Fruit fly (Drosophila melanogaster) whole organism, adult: ENCODE data around the gene p38b.

Experiments used
- CG11617 ChIP-seq: fragments of 200-800 bp; sonication (Bioruptor generic); optimal IDR thresholded peaks from 2 replicates; lab custom pipeline; 2017; ENCODE audit warnings: mild to moderate bottlenecking, missing biosample characterization, missing genetic modification reagents, missing genetic modification characterization
- CG14711 ChIP-seq: fragments of 200-800 bp; sonication (Bioruptor generic); optimal IDR thresholded peaks from 2 replicates; lab custom pipeline; 2018; ENCODE audit warnings: missing biosample characterization, mild to moderate bottlenecking, missing genetic modification characterization, moderate library complexity
- CG33017 ChIP-seq: fragments of 200-800 bp; sonication (Bioruptor generic); optimal IDR thresholded peaks from 2 replicates; lab custom pipeline; 2018; ENCODE audit warnings: missing biosample characterization, mild to moderate bottlenecking, missing genetic modification characterization, moderate library complexity
- CG5204 ChIP-seq: fragments of 200-800 bp; sonication (Bioruptor generic); optimal IDR thresholded peaks from 2 replicates; lab custom pipeline; 2016; ENCODE audit warnings: missing biosample characterization, missing genetic modification characterization
- CG7045 ChIP-seq: fragments of 200-800 bp; sonication (Bioruptor generic); optimal IDR thresholded peaks from 2 replicates; lab custom pipeline; 2017; ENCODE audit warnings: missing biosample characterization, mild to moderate bottlenecking, missing genetic modification characterization
- CG7101 ChIP-seq: fragments of 200-800 bp; sonication (Bioruptor generic); optimal IDR thresholded peaks from 2 replicates; lab custom pipeline; 2018; ENCODE audit warnings: missing biosample characterization, mild to moderate bottlenecking, missing genetic modification characterization, moderate library complexity
- Clk ChIP-seq: fragments of 200-800 bp; sonication (Bioruptor generic); optimal IDR thresholded peaks from 2 replicates; lab custom pipeline; 2017; ENCODE audit warnings: missing biosample characterization, missing genetic modification characterization
- Crg-1 ChIP-seq: fragments of 200-800 bp; sonication (Bioruptor generic); optimal IDR thresholded peaks from 2 replicates; lab custom pipeline; 2016; ENCODE audit warnings: missing biosample characterization, missing genetic modification characterization
- ovo ChIP-seq: fragments of 200-800 bp; sonication (Bioruptor generic); optimal IDR thresholded peaks from 2 replicates; lab custom pipeline; 2016; ENCODE audit warnings: missing biosample characterization, missing genetic modification characterization
- tj ChIP-seq: fragments of 200-800 bp; sonication (Bioruptor generic); optimal IDR thresholded peaks from 3 replicates; lab custom pipeline; 2017; ENCODE audit warnings: missing biosample characterization, mild to moderate bottlenecking, missing genetic modification characterization, moderate library complexity

DNA sequence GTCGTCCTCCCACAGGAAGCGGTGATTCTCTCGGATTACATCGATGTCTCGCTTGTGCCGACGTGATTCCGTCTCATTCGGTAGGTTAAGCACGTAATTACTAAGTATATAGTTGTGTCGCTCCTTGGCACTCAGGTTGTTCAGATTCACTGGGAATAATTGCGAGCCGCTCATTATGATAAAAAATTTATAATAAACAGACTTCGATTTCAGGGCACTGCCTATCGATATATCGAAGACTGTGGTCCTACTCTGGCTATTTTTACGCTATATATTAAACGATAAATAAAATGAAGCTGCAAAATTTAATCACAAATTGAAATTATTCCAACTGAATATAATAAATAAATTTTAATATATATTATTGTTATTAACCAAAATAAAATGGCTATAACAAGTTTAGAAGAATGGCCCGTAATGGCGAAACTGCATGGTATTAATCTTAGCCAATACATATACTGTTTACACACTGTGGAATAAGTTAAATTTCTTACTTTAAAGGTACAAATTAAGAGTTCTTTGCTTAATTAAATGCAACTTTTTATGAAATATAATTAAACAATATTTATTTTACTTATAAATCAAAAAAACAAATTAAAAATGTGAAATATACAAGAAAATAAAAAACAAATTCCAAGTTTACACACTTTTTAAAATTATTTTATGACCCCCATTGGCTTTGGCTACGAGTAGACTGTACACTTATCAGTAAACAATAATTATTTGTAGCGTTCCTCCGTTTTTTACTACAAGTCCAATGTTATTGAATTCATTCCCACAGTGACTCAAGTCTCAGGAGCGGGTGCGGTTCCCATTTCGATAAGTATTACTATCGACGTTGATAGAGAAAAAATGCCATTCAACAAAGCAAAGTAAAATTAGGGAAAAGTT, 3.0 kb downstream of the p38b start, which contains the start of gene Eato:
- no peak for TF ChIP-seq Crg-1 (GFP tag; lab: Kevin White, UChicago)
- TF ChIP-seq CG7101 (tag; lab: Kevin White, UChicago), result peak; percentile 27
- TF ChIP-seq CG5204 (GFP tag; lab: Kevin White, UChicago), result no peak
- peak; percentile 48 for TF ChIP-seq CG11617 (GFP tag; lab: Kevin White, UChicago)
- TF ChIP-seq CG14711 (tag; lab: Kevin White, UChicago), result no peak
- TF ChIP-seq CG7045 (GFP tag; lab: Kevin White, UChicago), result no peak
- no peak for TF ChIP-seq ovo (GFP tag; lab: Kevin White, UChicago)
- no peak for TF ChIP-seq Clk (GFP tag; lab: Kevin White, UChicago)
- TF ChIP-seq CG33017, result no peak
- no peak for TF ChIP-seq tj (GFP tag; lab: Kevin White, UChicago)
